Worm (Caenorhabditis elegans) whole organism, young adult: ENCODE data around the gene pam-1.
A peak's percentile ranks its signal among the peaks of the same experiment; 100 is the strongest.

Experiments
- B0035.1 ChIP-seq: sonication (generic microtip); optimal IDR thresholded peaks from 2 replicates; lab custom pipeline; 2016; ENCODE audit warnings: missing genetic modification characterization, mild to moderate bottlenecking, missing compliant biosample characterization, missing genotype, missing genetic modification reagents
- C06A6.2 ChIP-seq: fragments of 200-800 bp; sonication (Bioruptor generic); conservative IDR thresholded peaks from 2 replicates; pipeline ENCODE4 v1.3.6; 2022; ENCODE audit warnings: missing genetic modification characterization, missing compliant biosample characterization
- F39B2.1 ChIP-seq: fragments of 200-800 bp; sonication (Bioruptor generic); IDR thresholded peaks from 2 replicates; pipeline ENCODE4 v1.3.6; 2022; ENCODE audit warnings: missing genetic modification reagents, missing genetic modification characterization, missing compliant biosample characterization
- F49E8.2 ChIP-seq: sonication (generic microtip); optimal IDR thresholded peaks from 3 replicates; lab custom pipeline; 2017; ENCODE audit warnings: missing genetic modification characterization, mild to moderate bottlenecking, missing compliant biosample characterization, antibody characterized with exemption, moderate library complexity; ENCODE audit not compliant: insufficient read depth
- F52B5.7 ChIP-seq: sonication (generic microtip); optimal IDR thresholded peaks from 2 replicates; lab custom pipeline; 2016; ENCODE audit warnings: mild to moderate bottlenecking, missing genetic modification characterization, missing compliant biosample characterization
- F55B11.4 ChIP-seq: sonication (generic microtip); optimal IDR thresholded peaks from 2 replicates; lab custom pipeline; 2016; ENCODE audit warnings: missing compliant biosample characterization, missing genetic modification characterization, borderline replicate concordance; ENCODE audit not compliant: insufficient read depth
- T26A5.8 ChIP-seq: sonication (generic microtip); optimal IDR thresholded peaks from 2 replicates; lab custom pipeline; 2016; ENCODE audit warnings: missing genetic modification characterization, missing compliant biosample characterization
- Y95B8A.8 ChIP-seq: fragments of 200-800 bp; sonication (Bioruptor generic); IDR thresholded peaks from 2 replicates; pipeline ENCODE4 v1.3.6; 2022; ENCODE audit warnings: missing genetic modification reagents, missing genetic modification characterization, missing compliant biosample characterization
- akir-1 ChIP-seq: fragments of 200-800 bp; sonication (Bioruptor generic); optimal IDR thresholded peaks from 2 replicates; lab custom pipeline; 2018; ENCODE audit warnings: mild to moderate bottlenecking, missing genetic modification characterization, moderate library complexity, missing compliant biosample characterization
- ama-1 ChIP-seq, 3 experiments: fragments of 150-350 bp in 1 of 3; sonication (generic microtip) in 2 of 3; optimal IDR thresholded peaks; 2 replicates each; lab custom pipeline; 2014 to 2018; ENCODE audit warnings: missing biosample characterization in 2 of 3, missing genetic modification characterization in 2 of 3, missing genetic modification reagents in 2 of 3
- aptf-2 ChIP-seq: fragments of 200-800 bp; sonication (Bioruptor generic); conservative IDR thresholded peaks from 2 replicates; pipeline ENCODE4 v1.3.6; 2022; ENCODE audit warnings: missing genetic modification reagents, missing genetic modification characterization, missing compliant biosample characterization
- aptf-3 ChIP-seq: fragments of 200-800 bp; sonication (Bioruptor generic); IDR thresholded peaks from 2 replicates; pipeline ENCODE4 v1.3.6; 2022; ENCODE audit warnings: missing genetic modification characterization, missing compliant biosample characterization
- attf-6 ChIP-seq: fragments of 200-800 bp; sonication (Bioruptor generic); IDR thresholded peaks from 2 replicates; pipeline ENCODE4 v1.3.6; 2022; ENCODE audit warnings: missing genetic modification reagents, missing genetic modification characterization, missing compliant biosample characterization
- cebp-2 ChIP-seq: fragments of 200-800 bp; sonication (Bioruptor generic); IDR thresholded peaks from 2 replicates; pipeline ENCODE4 v1.3.6; 2022; ENCODE audit warnings: missing genetic modification characterization, missing compliant biosample characterization
- ceh-100 ChIP-seq: fragments of 200-800 bp; sonication (Bioruptor generic); IDR thresholded peaks from 2 replicates; pipeline ENCODE4 v1.3.6; 2022; ENCODE audit warnings: missing genetic modification reagents, missing genetic modification characterization, missing compliant biosample characterization
- ceh-79 ChIP-seq: sonication (generic microtip); optimal IDR thresholded peaks from 2 replicates; lab custom pipeline; 2017; ENCODE audit warnings: mild to moderate bottlenecking, missing genetic modification characterization, missing compliant biosample characterization
- die-1 ChIP-seq: sonication (generic microtip); optimal IDR thresholded peaks from 2 replicates; lab custom pipeline; 2016; ENCODE audit warnings: missing genotype, mild to moderate bottlenecking, missing genetic modification characterization, missing compliant biosample characterization
- dpff-1 ChIP-seq: sonication (generic microtip); optimal IDR thresholded peaks from 2 replicates; lab custom pipeline; 2017; ENCODE audit warnings: mild to moderate bottlenecking, missing genetic modification characterization, missing compliant biosample characterization
- efl-1 ChIP-seq: fragments of 150-350 bp; optimal IDR thresholded peaks from 2 replicates; lab custom pipeline; 2014; ENCODE audit warnings: missing biosample characterization, missing genetic modification reagents, missing genetic modification characterization
- ekl-4 ChIP-seq: fragments of 200-800 bp; sonication (Bioruptor generic); IDR thresholded peaks from 2 replicates; pipeline ENCODE4 v1.3.6; 2022; ENCODE audit warnings: missing genetic modification reagents, missing genetic modification characterization, missing compliant biosample characterization
- hmg-20 ChIP-seq: fragments of 200-800 bp; sonication (Bioruptor generic); IDR thresholded peaks from 2 replicates; pipeline ENCODE4 v1.3.6; 2022; ENCODE audit warnings: missing genetic modification reagents, missing genetic modification characterization, missing compliant biosample characterization
- hrde-1 ChIP-seq: sonication (generic microtip); optimal IDR thresholded peaks from 2 replicates; lab custom pipeline; 2016; ENCODE audit warnings: missing genetic modification characterization, mild to moderate bottlenecking, missing compliant biosample characterization, moderate library complexity, missing genotype, missing genetic modification reagents, borderline replicate concordance
- lsy-27 ChIP-seq: sonication (generic microtip); optimal IDR thresholded peaks from 2 replicates; lab custom pipeline; 2017; ENCODE audit warnings: missing genetic modification characterization, mild to moderate bottlenecking, missing compliant biosample characterization, antibody characterized with exemption, missing genotype, borderline replicate concordance; ENCODE audit not compliant: insufficient read depth
- madf-10 ChIP-seq: sonication (generic microtip); optimal IDR thresholded peaks from 2 replicates; lab custom pipeline; 2016; ENCODE audit warnings: mild to moderate bottlenecking, missing genetic modification characterization, missing compliant biosample characterization
- madf-3 ChIP-seq: fragments of 200-800 bp; sonication (Bioruptor generic); IDR thresholded peaks from 2 replicates; pipeline ENCODE4 v1.3.6; 2022; ENCODE audit warnings: missing genetic modification reagents, missing genetic modification characterization, missing compliant biosample characterization
- madf-8 ChIP-seq: fragments of 200-800 bp; sonication (Bioruptor generic); conservative IDR thresholded peaks from 2 replicates; pipeline ENCODE4 v1.3.6; 2022; ENCODE audit warnings: missing genetic modification reagents, missing genetic modification characterization, missing compliant biosample characterization
- mel-28 ChIP-seq: sonication (generic microtip); optimal IDR thresholded peaks from 2 replicates; lab custom pipeline; 2016; ENCODE audit warnings: borderline replicate concordance, mild to moderate bottlenecking, missing genetic modification characterization, missing compliant biosample characterization
- mxl-1 ChIP-seq: sonication (generic microtip); optimal IDR thresholded peaks from 2 replicates; lab custom pipeline; 2016; ENCODE audit warnings: missing genetic modification characterization, missing compliant biosample characterization
- nhr-179 ChIP-seq: sonication (generic microtip); optimal IDR thresholded peaks from 2 replicates; lab custom pipeline; 2016; ENCODE audit warnings: mild to moderate bottlenecking, missing genetic modification characterization, missing compliant biosample characterization
- pha-4 ChIP-seq: fragments of 150-350 bp; sonication (generic microtip); optimal IDR thresholded peaks from 2 replicates; lab custom pipeline; 2014; ENCODE audit warnings: missing biosample characterization, missing genetic modification reagents, missing genetic modification characterization
- rec-8 ChIP-seq, 2 experiments: sonication (generic microtip); optimal IDR thresholded peaks; 2 replicates each; lab custom pipeline; 2016; ENCODE audit warnings: mild to moderate bottlenecking in 2 of 2, missing genetic modification characterization in 2 of 2, missing genetic modification reagents in 2 of 2, missing genotype in 2 of 2, missing biosample characterization in 1 of 2, missing compliant biosample characterization in 1 of 2, moderate library complexity in 1 of 2
- repo-1 ChIP-seq: sonication (generic microtip); optimal IDR thresholded peaks from 2 replicates; lab custom pipeline; 2017; ENCODE audit warnings: mild to moderate bottlenecking, missing genetic modification characterization, missing compliant biosample characterization
- snpc-1.1 ChIP-seq: sonication (generic microtip); optimal IDR thresholded peaks from 2 replicates; lab custom pipeline; 2017; ENCODE audit warnings: missing genetic modification characterization, mild to moderate bottlenecking, missing compliant biosample characterization, antibody characterized with exemption, moderate library complexity, missing genotype, missing genetic modification reagents; ENCODE audit not compliant: insufficient read depth
- tlf-1 ChIP-seq: fragments of 200-800 bp; sonication (Bioruptor generic); optimal IDR thresholded peaks from 2 replicates; lab custom pipeline; 2018; ENCODE audit warnings: mild to moderate bottlenecking, missing genetic modification characterization, missing compliant biosample characterization
- unc-62 ChIP-seq: fragments of 150-350 bp; optimal IDR thresholded peaks from 2 replicates; lab custom pipeline; 2014; ENCODE audit warnings: missing biosample characterization, missing genetic modification reagents, missing genetic modification characterization
- zfh-2 ChIP-seq: fragments of 200-800 bp; sonication (Bioruptor generic); conservative IDR thresholded peaks from 2 replicates; pipeline ENCODE4 v1.3.6; 2022; ENCODE audit warnings: missing genetic modification reagents, missing genetic modification characterization, missing compliant biosample characterization
- ztf-18 ChIP-seq: sonication (generic microtip); optimal IDR thresholded peaks from 2 replicates; lab custom pipeline; 2016; ENCODE audit warnings: missing genotype, mild to moderate bottlenecking, missing genetic modification characterization, missing compliant biosample characterization
- ztf-26 ChIP-seq: sonication (generic microtip); optimal IDR thresholded peaks from 2 replicates; lab custom pipeline; 2017; ENCODE audit warnings: missing genetic modification characterization, missing compliant biosample characterization
- ztf-3 ChIP-seq: fragments of 200-800 bp; sonication (Bioruptor generic); optimal IDR thresholded peaks from 2 replicates; lab custom pipeline; 2018; ENCODE audit warnings: mild to moderate bottlenecking, missing genetic modification characterization, missing compliant biosample characterization

pam-1 gene

ce11 chrIV:7559237-7559636, 8.6 kb upstream of the pam-1 start (continued):
- peak; percentile 7 for TF ChIP-seq tlf-1 (GFP tag; lab: Kevin White, UChicago)
- no peak for TF ChIP-seq ekl-4 (GFP tag; lab: Robert Waterston, UW)
- no peak for TF ChIP-seq rec-8 (tag; optimal IDR thresholded peaks at IDR 0.05; lab: Kevin White, UChicago)
- no peak for TF ChIP-seq dpff-1
- no peak for TF ChIP-seq akir-1 (GFP tag; lab: Kevin White, UChicago)
- TF ChIP-seq B0035.1 (tag; lab: Kevin White, UChicago), result no peak
- no peak for TF ChIP-seq hmg-20 (GFP tag; lab: Robert Waterston, UW)
- TF ChIP-seq snpc-1.1 (tag; lab: Kevin White, UChicago), result no peak
- TF ChIP-seq ceh-100 (GFP tag; lab: Robert Waterston, UW), result no peak
- no peak for TF ChIP-seq nhr-179 (tag; lab: Kevin White, UChicago)
- TF ChIP-seq ztf-26 (tag; lab: Kevin White, UChicago), result no peak
- no peak for TF ChIP-seq repo-1
- TF ChIP-seq ama-1 (optimal IDR thresholded peaks at IDR 0.05; lab: Kevin White, UChicago), result no peak
- no peak for TF ChIP-seq ama-1 (GFP tag; optimal IDR thresholded peaks at IDR 0.05; lab: Kevin White, UChicago)
- no peak for TF ChIP-seq efl-1 (GFP tag; lab: Kevin White, UChicago)
- no peak for TF ChIP-seq aptf-3 (GFP tag; lab: Robert Waterston, UW)
- TF ChIP-seq hrde-1, result no peak
- TF ChIP-seq aptf-2, result no peak
- TF ChIP-seq F52B5.7 (tag; lab: Kevin White, UChicago), result no peak
- no peak for TF ChIP-seq madf-3 (GFP tag; lab: Robert Waterston, UW)
- TF ChIP-seq madf-10 (tag; lab: Kevin White, UChicago), result no peak
- TF ChIP-seq die-1 (tag; lab: Kevin White, UChicago), result peak; percentile 32
- no peak for TF ChIP-seq C06A6.2 (GFP tag; lab: Robert Waterston, UW)
- peak; percentile 82 for TF ChIP-seq F49E8.2 (tag; lab: Kevin White, UChicago)
- TF ChIP-seq lsy-27 (tag; lab: Kevin White, UChicago), result no peak
- TF ChIP-seq F39B2.1, result no peak
- TF ChIP-seq T26A5.8 (tag; lab: Kevin White, UChicago), result no peak
- no peak for TF ChIP-seq ztf-3 (GFP tag; lab: Kevin White, UChicago)
- TF ChIP-seq ztf-18 (tag; lab: Kevin White, UChicago), result no peak
- TF ChIP-seq F55B11.4 (tag; lab: Kevin White, UChicago), result no peak
- no peak for TF ChIP-seq madf-8 (GFP tag; lab: Robert Waterston, UW)
- TF ChIP-seq attf-6 (GFP tag; lab: Robert Waterston, UW), result 0 out of 2 replicates have a peak, but pooled peaks have one; percentile 11
- TF ChIP-seq pha-4 (tag; lab: Kevin White, UChicago), result no peak
- no peak for TF ChIP-seq unc-62 (GFP tag; lab: Kevin White, UChicago)
- TF ChIP-seq Y95B8A.8, result no peak
- no peak for TF ChIP-seq zfh-2
- TF ChIP-seq ceh-79, result no peak
- TF ChIP-seq mxl-1 (tag; lab: Kevin White, UChicago), result no peak
- 0 out of 2 replicates have a peak, but pooled peaks have one; percentile 6 for TF ChIP-seq cebp-2 (GFP tag; lab: Robert Waterston, UW)
- no peak for TF ChIP-seq mel-28 (tag; lab: Kevin White, UChicago)
